Fruit fly (Drosophila melanogaster): ENCODE data around the gene CG31538.

CG31538 gene

dm6 chr3R:5302939-5303777 lies 25.5 kb upstream of the CG31538 start:
- TF ChIP-seq CG17801 (GFP tag; optimal IDR thresholded peaks at IDR 0.05; ENCODE audit: partially characterized antibody) = no peak

- TF ChIP-seq CG17801 (GFP tag; optimal IDR thresholded peaks at IDR 0.05; ENCODE audit: partially characterized antibody) = no peak
These were observed 24.3 kb upstream of the CG31538 start for dm6 chr3R:5301905-5302304.

- no peak for TF ChIP-seq CG17801 (GFP tag; optimal IDR thresholded peaks at IDR 0.05; ENCODE audit: partially characterized antibody)
These were observed 23.0 kb upstream of the CG31538 start for dm6 chr3R:5300620-5301019.

- no peak for TF ChIP-seq CG17801 (GFP tag; optimal IDR thresholded peaks at IDR 0.05; ENCODE audit: partially characterized antibody)
These were observed 22.0 kb upstream of the CG31538 start, which contains the start of gene Tim17b1 for dm6 chr3R:5299569-5300195. Gene Tim17b1, plus strand, starts transcription at chr3R:5300145.

dm6 chr3R:5298599-5299307 lies 21.1 kb upstream of the CG31538 start:
- TF ChIP-seq CG17801 (GFP tag; optimal IDR thresholded peaks at IDR 0.05; ENCODE audit: partially characterized antibody) = no peak

dm6 chr3R:5297315-5297714 lies 19.7 kb upstream of the CG31538 start:
- TF ChIP-seq CG17801 (GFP tag; optimal IDR thresholded peaks at IDR 0.05; ENCODE audit: partially characterized antibody) = no peak

dm6 chr3R:5295090-5295489 lies 17.5 kb upstream of the CG31538 start:
- TF ChIP-seq CG17801 (GFP tag; optimal IDR thresholded peaks at IDR 0.05; ENCODE audit: partially characterized antibody) = no peak

dm6 chr3R:5290738-5291137 lies 13.1 kb upstream of the CG31538 start:
- no peak for TF ChIP-seq CG17801 (GFP tag; optimal IDR thresholded peaks at IDR 0.05; ENCODE audit: partially characterized antibody)

dm6 chr3R:5287965-5288364 lies 10.3 kb upstream of the CG31538 start:
- no peak for TF ChIP-seq CG17801 (GFP tag; optimal IDR thresholded peaks at IDR 0.05; ENCODE audit: partially characterized antibody)

dm6 chr3R:5286918-5287636 lies 9.4 kb upstream of the CG31538 start:
- no peak for TF ChIP-seq CG17801 (GFP tag; optimal IDR thresholded peaks at IDR 0.05; ENCODE audit: partially characterized antibody)

- no peak for TF ChIP-seq CG17801 (GFP tag; optimal IDR thresholded peaks at IDR 0.05; ENCODE audit: partially characterized antibody)
These were observed 8.3 kb upstream of the CG31538 start for dm6 chr3R:5285937-5286336.

- peak; percentile 55 for TF ChIP-seq CG17801 (GFP tag; optimal IDR thresholded peaks at IDR 0.05; ENCODE audit: partially characterized antibody)
These were observed 5.8 kb upstream of the CG31538 start for dm6 chr3R:5283360-5283963.

- TF ChIP-seq CG17801 (GFP tag; optimal IDR thresholded peaks at IDR 0.05; ENCODE audit: partially characterized antibody) = no peak
These were observed 5.2 kb upstream of the CG31538 start for dm6 chr3R:5282755-5283359.

- TF ChIP-seq CG17801 (GFP tag; optimal IDR thresholded peaks at IDR 0.05; ENCODE audit: partially characterized antibody) = peak; percentile 16
These were observed 3.5 kb upstream of the CG31538 start for dm6 chr3R:5281094-5281493.
